Worm (Caenorhabditis elegans) whole organism, young adult: ENCODE data around the gene str-121.

Source experiments
- B0019.2 ChIP-seq: fragments of 200-800 bp; sonication (Bioruptor generic); conservative IDR thresholded peaks from 2 replicates; pipeline ENCODE4 v1.3.6; 2022; ENCODE audit warnings: missing genetic modification reagents, missing genetic modification characterization, missing compliant biosample characterization
- B0035.1 ChIP-seq: sonication (generic microtip); optimal IDR thresholded peaks from 2 replicates; lab custom pipeline; 2016; ENCODE audit warnings: missing genetic modification characterization, mild to moderate bottlenecking, missing compliant biosample characterization, missing genotype, missing genetic modification reagents
- F49E8.2 ChIP-seq: sonication (generic microtip); optimal IDR thresholded peaks from 3 replicates; lab custom pipeline; 2017; ENCODE audit warnings: missing genetic modification characterization, mild to moderate bottlenecking, missing compliant biosample characterization, antibody characterized with exemption, moderate library complexity; ENCODE audit not compliant: insufficient read depth
- F52B5.7 ChIP-seq: sonication (generic microtip); optimal IDR thresholded peaks from 2 replicates; lab custom pipeline; 2016; ENCODE audit warnings: mild to moderate bottlenecking, missing genetic modification characterization, missing compliant biosample characterization
- T07F8.4 ChIP-seq: sonication (generic microtip); optimal IDR thresholded peaks from 2 replicates; lab custom pipeline; 2016; ENCODE audit warnings: mild to moderate bottlenecking, missing genetic modification characterization, moderate library complexity, missing compliant biosample characterization
- T26A5.8 ChIP-seq: sonication (generic microtip); optimal IDR thresholded peaks from 2 replicates; lab custom pipeline; 2016; ENCODE audit warnings: missing genetic modification characterization, missing compliant biosample characterization
- Y56A3A.18 ChIP-seq: fragments of 200-800 bp; sonication (Bioruptor generic); IDR thresholded peaks from 2 replicates; pipeline ENCODE4 v1.3.6; 2022; ENCODE audit warnings: missing genetic modification reagents, missing genetic modification characterization, missing compliant biosample characterization
- attf-6 ChIP-seq: fragments of 200-800 bp; sonication (Bioruptor generic); IDR thresholded peaks from 2 replicates; pipeline ENCODE4 v1.3.6; 2022; ENCODE audit warnings: missing genetic modification reagents, missing genetic modification characterization, missing compliant biosample characterization
- ccch-3 ChIP-seq: fragments of 200-800 bp; sonication (Bioruptor generic); optimal IDR thresholded peaks from 2 replicates; lab custom pipeline; 2018; ENCODE audit warnings: mild to moderate bottlenecking, missing genetic modification characterization, missing compliant biosample characterization
- cebp-1 ChIP-seq, 2 experiments: fragments of 200-800 bp in 1 of 2; sonication (Bioruptor generic) in 1 of 2; sonication (generic microtip) in 1 of 2; IDR thresholded peaks in 1 of 2; optimal IDR thresholded peaks in 1 of 2; 2 replicates each; pipeline versions ENCODE4 v1.3.6 to Lab custom; 2017 to 2022; ENCODE audit warnings: missing compliant biosample characterization in 2 of 2, missing genetic modification characterization in 2 of 2, mild to moderate bottlenecking in 1 of 2, missing genetic modification reagents in 1 of 2, moderate library complexity in 1 of 2
- ceh-100 ChIP-seq: fragments of 200-800 bp; sonication (Bioruptor generic); IDR thresholded peaks from 2 replicates; pipeline ENCODE4 v1.3.6; 2022; ENCODE audit warnings: missing genetic modification reagents, missing genetic modification characterization, missing compliant biosample characterization
- ceh-27 ChIP-seq: fragments of 200-800 bp; sonication (Bioruptor generic); optimal IDR thresholded peaks from 2 replicates; lab custom pipeline; 2018; ENCODE audit warnings: mild to moderate bottlenecking, missing genetic modification characterization, moderate library complexity, missing compliant biosample characterization
- ceh-40 ChIP-seq: fragments of 200-800 bp; sonication (Bioruptor generic); IDR thresholded peaks from 2 replicates; pipeline ENCODE4 v1.3.6; 2022; ENCODE audit warnings: missing genetic modification characterization, missing compliant biosample characterization
- ceh-79 ChIP-seq: sonication (generic microtip); optimal IDR thresholded peaks from 2 replicates; lab custom pipeline; 2017; ENCODE audit warnings: mild to moderate bottlenecking, missing genetic modification characterization, missing compliant biosample characterization
- ceh-91 ChIP-seq: fragments of 200-800 bp; sonication (Bioruptor generic); IDR thresholded peaks from 2 replicates; pipeline ENCODE4 v1.3.6; 2022; ENCODE audit warnings: missing genetic modification reagents, missing genetic modification characterization, missing compliant biosample characterization
- dpl-1 ChIP-seq: fragments of 150-350 bp; optimal IDR thresholded peaks from 2 replicates; lab custom pipeline; 2014; ENCODE audit warnings: missing biosample characterization, missing genetic modification reagents, missing genetic modification characterization
- egrh-3 ChIP-seq: fragments of 200-800 bp; sonication (Bioruptor generic); IDR thresholded peaks from 2 replicates; pipeline ENCODE4 v1.3.6; 2022; ENCODE audit warnings: missing genetic modification reagents, missing genetic modification characterization, missing compliant biosample characterization
- fkh-3 ChIP-seq: sonication (generic microtip); optimal IDR thresholded peaks from 2 replicates; lab custom pipeline; 2016; ENCODE audit warnings: mild to moderate bottlenecking, missing genetic modification characterization, missing compliant biosample characterization
- hmg-1.2 ChIP-seq: fragments of 200-800 bp; sonication (Bioruptor generic); IDR thresholded peaks from 2 replicates; pipeline ENCODE4 v1.3.6; 2022; ENCODE audit warnings: missing genetic modification reagents, missing genetic modification characterization, missing compliant biosample characterization
- hrde-1 ChIP-seq: sonication (generic microtip); optimal IDR thresholded peaks from 2 replicates; lab custom pipeline; 2016; ENCODE audit warnings: missing genetic modification characterization, mild to moderate bottlenecking, missing compliant biosample characterization, moderate library complexity, missing genotype, missing genetic modification reagents, borderline replicate concordance
- let-607 ChIP-seq, 2 experiments: fragments of 200-800 bp in 1 of 2; sonication (Bioruptor generic) in 1 of 2; sonication (generic microtip) in 1 of 2; optimal IDR thresholded peaks; 2 replicates each; lab custom pipeline; 2016 to 2018; ENCODE audit warnings: mild to moderate bottlenecking in 2 of 2, missing compliant biosample characterization in 2 of 2, missing genetic modification characterization in 2 of 2, moderate library complexity in 2 of 2, missing genotype in 1 of 2
- lin-35 ChIP-seq, 3 experiments: fragments of 150-350 bp in 2 of 3; sonication (generic microtip) in 1 of 3; optimal IDR thresholded peaks; 2 replicates each; lab custom pipeline; 2014 to 2018; ENCODE audit warnings: missing biosample characterization in 3 of 3, missing genetic modification characterization in 3 of 3, missing genetic modification reagents in 3 of 3
- lin-54 ChIP-seq: fragments of 200-800 bp; sonication (Bioruptor generic); optimal IDR thresholded peaks from 2 replicates; lab custom pipeline; 2018; ENCODE audit warnings: mild to moderate bottlenecking, missing genetic modification characterization, missing compliant biosample characterization
- lir-1 ChIP-seq: fragments of 200-800 bp; sonication (Bioruptor generic); conservative IDR thresholded peaks from 2 replicates; pipeline ENCODE4 v1.3.6; 2022; ENCODE audit warnings: missing genetic modification reagents, missing genetic modification characterization, missing compliant biosample characterization
- madf-6 ChIP-seq: fragments of 200-800 bp; sonication (Bioruptor generic); IDR thresholded peaks from 2 replicates; pipeline ENCODE4 v1.3.6; 2022; ENCODE audit warnings: missing genetic modification reagents, missing genetic modification characterization, missing compliant biosample characterization
- mcd-1 ChIP-seq: fragments of 200-800 bp; sonication (Bioruptor generic); IDR thresholded peaks from 2 replicates; pipeline ENCODE4 v1.3.6; 2022; ENCODE audit warnings: missing genetic modification reagents, missing genetic modification characterization, missing compliant biosample characterization
- mes-4 ChIP-seq: sonication (generic microtip); optimal IDR thresholded peaks from 2 replicates; lab custom pipeline; 2016; ENCODE audit warnings: missing genotype, missing genetic modification characterization, missing compliant biosample characterization
- nfya-1 ChIP-seq: sonication (generic microtip); optimal IDR thresholded peaks from 2 replicates; lab custom pipeline; 2017; ENCODE audit warnings: antibody characterized with exemption, missing compliant biosample characterization, missing genetic modification characterization, borderline replicate concordance; ENCODE audit not compliant: insufficient read depth
- nfya-2 ChIP-seq: fragments of 200-800 bp; sonication (Bioruptor generic); IDR thresholded peaks from 2 replicates; pipeline ENCODE4 v1.3.6; 2022; ENCODE audit warnings: missing genetic modification reagents, missing genetic modification characterization, missing compliant biosample characterization
- pbrm-1 ChIP-seq: fragments of 200-800 bp; sonication (Bioruptor generic); IDR thresholded peaks from 2 replicates; pipeline ENCODE4 v1.3.6; 2022; ENCODE audit warnings: missing genetic modification reagents, missing genetic modification characterization, missing compliant biosample characterization
- rec-8 ChIP-seq, 2 experiments: sonication (generic microtip); optimal IDR thresholded peaks; 2 replicates each; lab custom pipeline; 2016; ENCODE audit warnings: mild to moderate bottlenecking in 2 of 2, missing genetic modification characterization in 2 of 2, missing genetic modification reagents in 2 of 2, missing genotype in 2 of 2, missing biosample characterization in 1 of 2, missing compliant biosample characterization in 1 of 2, moderate library complexity in 1 of 2
- snpc-1.1 ChIP-seq: sonication (generic microtip); optimal IDR thresholded peaks from 2 replicates; lab custom pipeline; 2017; ENCODE audit warnings: missing genetic modification characterization, mild to moderate bottlenecking, missing compliant biosample characterization, antibody characterized with exemption, moderate library complexity, missing genotype, missing genetic modification reagents; ENCODE audit not compliant: insufficient read depth
- snpc-3.4 ChIP-seq: sonication (generic microtip); optimal IDR thresholded peaks from 2 replicates; lab custom pipeline; 2017; ENCODE audit warnings: missing genetic modification characterization, mild to moderate bottlenecking, missing compliant biosample characterization, antibody characterized with exemption, moderate library complexity, missing genotype, missing genetic modification reagents
- somi-1 ChIP-seq: fragments of 200-800 bp; sonication (Bioruptor generic); optimal IDR thresholded peaks from 2 replicates; lab custom pipeline; 2018; ENCODE audit warnings: mild to moderate bottlenecking, missing genetic modification characterization, missing compliant biosample characterization
- tbx-9 ChIP-seq: sonication (generic microtip); optimal IDR thresholded peaks from 2 replicates; lab custom pipeline; 2016; ENCODE audit warnings: borderline replicate concordance, missing genetic modification characterization, inconsistent platforms, missing compliant biosample characterization
- unc-130 ChIP-seq: sonication (generic microtip); optimal IDR thresholded peaks from 2 replicates; lab custom pipeline; 2016; ENCODE audit warnings: missing genetic modification reagents, missing genetic modification characterization, missing compliant biosample characterization
- ztf-25 ChIP-seq: fragments of 200-800 bp; sonication (Bioruptor generic); IDR thresholded peaks from 2 replicates; pipeline ENCODE4 v1.3.6; 2022; ENCODE audit warnings: missing genetic modification reagents, missing genetic modification characterization, missing compliant biosample characterization
- ztf-26 ChIP-seq: sonication (generic microtip); optimal IDR thresholded peaks from 2 replicates; lab custom pipeline; 2017; ENCODE audit warnings: missing genetic modification characterization, missing compliant biosample characterization
- ztf-6 ChIP-seq: fragments of 200-800 bp; sonication (Bioruptor generic); IDR thresholded peaks from 2 replicates; pipeline ENCODE4 v1.3.6; 2022; ENCODE audit warnings: missing genetic modification reagents, missing genetic modification characterization, missing compliant biosample characterization

The str-121 gene

DNA sequence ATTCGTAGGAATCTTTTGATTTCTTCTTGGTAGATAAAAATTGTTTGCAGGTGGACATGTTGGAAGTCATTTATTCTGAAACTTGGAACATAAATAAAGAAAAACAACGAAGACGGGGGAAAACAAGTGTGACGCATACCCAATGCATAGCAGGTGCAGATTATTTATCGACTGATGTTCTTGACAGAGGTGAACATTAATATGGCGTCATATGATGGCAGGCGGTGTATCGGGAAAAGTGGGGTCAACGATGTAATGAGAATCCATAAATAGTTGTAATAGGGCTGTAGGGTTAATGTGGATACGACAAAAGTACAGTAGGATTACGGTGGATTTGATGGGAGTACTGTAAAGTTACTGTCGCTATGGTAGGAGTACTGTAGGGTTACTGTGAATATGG, 14.2 kb downstream of the str-121 start, which contains the start of gene txt-2:
Gene txt-2 (minus strand): TSS at position 214 of the 400 bp plus-strand sequence.
- TF ChIP-seq ceh-100 (GFP tag; lab: Robert Waterston, UW), result no peak
- no peak for TF ChIP-seq unc-130 (GFP tag; lab: Kevin White, UChicago)
- TF ChIP-seq let-607 (tag; optimal IDR thresholded peaks at IDR 0.05; lab: Kevin White, UChicago), result no peak
- TF ChIP-seq ceh-27, result no peak
- TF ChIP-seq B0019.2, result no peak
- no peak for TF ChIP-seq snpc-1.1
- TF ChIP-seq lir-1 (GFP tag; lab: Robert Waterston, UW), result no peak
- TF ChIP-seq Y56A3A.18 (GFP tag; lab: Robert Waterston, UW), result no peak
- no peak for TF ChIP-seq hmg-1.2
- TF ChIP-seq ztf-6, result no peak
- no peak for TF ChIP-seq ztf-26 (tag; lab: Kevin White, UChicago)

DNA sequence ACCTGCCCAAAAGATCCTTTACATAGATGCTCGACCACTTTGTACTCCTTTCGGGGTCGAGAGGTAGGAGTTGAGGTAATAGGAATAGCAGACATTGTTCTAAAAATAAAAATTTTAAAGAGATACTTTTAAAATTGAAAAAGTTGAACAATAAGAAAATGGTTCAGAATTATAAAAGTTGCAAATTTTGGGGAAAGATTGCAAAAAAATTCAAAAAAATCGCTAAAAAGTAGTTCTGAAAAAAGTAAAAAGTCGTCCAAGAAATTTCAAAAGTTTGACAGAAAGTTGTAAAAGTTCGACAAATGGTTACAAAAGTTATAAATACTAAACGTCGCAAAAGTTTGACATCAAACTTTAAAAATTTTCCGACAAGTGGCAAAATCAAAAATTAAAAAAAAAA, 16.4 kb downstream of the str-121 start, which contains the start of gene R02C2.1:
Gene R02C2.1 (minus strand): TSS at position 101 of the 400 bp plus-strand sequence.
- TF ChIP-seq dpl-1 (GFP tag; lab: Kevin White, UChicago) (no peak), F52B5.7 (tag; lab: Kevin White, UChicago) (no peak)

- TF ChIP-seq rec-8 (tag; optimal IDR thresholded peaks at IDR 0.05; lab: Kevin White, UChicago), result no peak
- no peak for TF ChIP-seq fkh-3 (tag; lab: Kevin White, UChicago)
- TF ChIP-seq cebp-1 (GFP tag; IDR thresholded peaks at IDR 0.05; lab: Robert Waterston, UW), result no peak
- no peak for TF ChIP-seq cebp-1 (tag; optimal IDR thresholded peaks at IDR 0.05; lab: Kevin White, UChicago)
- TF ChIP-seq mes-4 (tag; lab: Kevin White, UChicago), result no peak
- no peak for TF ChIP-seq mcd-1 (GFP tag; lab: Robert Waterston, UW)
- TF ChIP-seq ceh-91 (GFP tag; lab: Robert Waterston, UW), result no peak
- TF ChIP-seq somi-1, result no peak
- no peak for TF ChIP-seq T07F8.4 (tag; lab: Kevin White, UChicago)
- TF ChIP-seq unc-130 (GFP tag; lab: Kevin White, UChicago), result no peak
Observed at ce11 chrV:237012-237411, 17.5 kb downstream of the str-121 start.

ce11 chrV:234572-234971, 19.9 kb downstream of the str-121 start, which contains the start of gene kin-33:
kin-33 (minus strand) TSS chrV:234672.
- TF ChIP-seq ceh-79 (tag; lab: Kevin White, UChicago), result no peak
- TF ChIP-seq lin-54 (GFP tag; lab: Kevin White, UChicago), result no peak
- no peak for TF ChIP-seq ceh-40 (GFP tag; lab: Robert Waterston, UW)
- TF ChIP-seq hrde-1 (tag; lab: Kevin White, UChicago), result no peak
- no peak for TF ChIP-seq ztf-6

ce11 chrV:219632-220031, 34.9 kb downstream of the str-121 start, which contains the start of gene srh-80:
srh-80 (plus strand) TSS chrV:219932.
- TF ChIP-seq T07F8.4 (tag; lab: Kevin White, UChicago), result no peak
- TF ChIP-seq fkh-3 (tag; lab: Kevin White, UChicago), result no peak
- TF ChIP-seq attf-6 (GFP tag; lab: Robert Waterston, UW), result no peak
- no peak for TF ChIP-seq T26A5.8 (tag; lab: Kevin White, UChicago)
- no peak for TF ChIP-seq nfya-1 (tag; lab: Kevin White, UChicago)
- TF ChIP-seq B0035.1 (tag; lab: Kevin White, UChicago), result no peak
- TF ChIP-seq tbx-9, result no peak
- no peak for TF ChIP-seq pbrm-1 (GFP tag; lab: Robert Waterston, UW)
- TF ChIP-seq madf-6 (GFP tag; lab: Robert Waterston, UW), result no peak
- no peak for TF ChIP-seq ccch-3 (GFP tag; lab: Kevin White, UChicago)
- no peak for TF ChIP-seq unc-130 (GFP tag; lab: Kevin White, UChicago)
- TF ChIP-seq ztf-25, result no peak
- no peak for TF ChIP-seq lin-35 (GFP tag; optimal IDR thresholded peaks at IDR 0.05; lab: Kevin White, UChicago)
- TF ChIP-seq egrh-3 (GFP tag; lab: Robert Waterston, UW), result no peak
- TF ChIP-seq nfya-2 (GFP tag; lab: Robert Waterston, UW), result no peak
- TF ChIP-seq ceh-40 (GFP tag; lab: Robert Waterston, UW), result no peak
- TF ChIP-seq F49E8.2, result no peak
- no peak for TF ChIP-seq snpc-3.4
- TF ChIP-seq ceh-100 (GFP tag; lab: Robert Waterston, UW), result no peak
